Worm (Caenorhabditis elegans) whole organism, midembryonic: ENCODE data around the gene Y17G9B.2.

Experiments
- cog-1 ChIP-seq: sonication (generic microtip); optimal IDR thresholded peaks from 2 replicates; lab custom pipeline; 2016; ENCODE audit warnings: missing genetic modification characterization, missing compliant biosample characterization
- klf-2 ChIP-seq: fragments of 200-800 bp; sonication (Bioruptor generic); conservative IDR thresholded peaks from 2 replicates; pipeline ENCODE4 v1.3.6; 2022; ENCODE audit warnings: missing genetic modification reagents, missing genetic modification characterization, missing compliant biosample characterization
- ztf-23 ChIP-seq: fragments of 200-800 bp; sonication (Bioruptor generic); IDR thresholded peaks from 2 replicates; pipeline ENCODE4 v1.3.6; 2022; ENCODE audit warnings: missing genetic modification reagents, missing genetic modification characterization, missing compliant biosample characterization

- TF ChIP-seq cog-1 (tag; lab: Kevin White, UChicago) (no peak), ztf-23 (GFP tag; lab: Robert Waterston, UW) (no peak), klf-2 (GFP tag; lab: Robert Waterston, UW) (no peak)
Measured at ce11 chrIV:4763844-4764243, at the start of gene Y17G9B.2.
